Worm (Caenorhabditis elegans) whole organism, midembryonic: ENCODE measurements around the gene ZK632.9.

Experiments used
- T22C8.4 ChIP-seq: fragments of 200-800 bp; sonication (Bioruptor generic); IDR thresholded peaks from 2 replicates; pipeline ENCODE4 v1.3.6; 2022; ENCODE audit warnings: missing genetic modification characterization, missing compliant biosample characterization
- ref-1 ChIP-seq: fragments of 200-800 bp; sonication (Bioruptor generic); conservative IDR thresholded peaks from 2 replicates; pipeline ENCODE4 v1.3.6; 2022; ENCODE audit warnings: missing genetic modification reagents, missing genetic modification characterization, missing compliant biosample characterization
- ztf-23 ChIP-seq: fragments of 200-800 bp; sonication (Bioruptor generic); IDR thresholded peaks from 2 replicates; pipeline ENCODE4 v1.3.6; 2022; ENCODE audit warnings: missing genetic modification reagents, missing genetic modification characterization, missing compliant biosample characterization

ce11 chrIII:9854960-9855359, 29.7 kb upstream of the ZK632.9 start:
- TF ChIP-seq ztf-23 (GFP tag; lab: Robert Waterston, UW) (no peak), ref-1 (no peak), T22C8.4 (GFP tag; lab: Robert Waterston, UW) (no peak)
